Worm (Caenorhabditis elegans) whole organism, L4/young adult: ENCODE measurements around the gene Y53G8B.2.
A peak's percentile ranks its signal among the peaks of the same experiment; 100 is the strongest.

Source experiments
- W03F9.2 ChIP-seq: fragments of 150-350 bp; optimal IDR thresholded peaks from 2 replicates; lab custom pipeline; 2014; ENCODE audit warnings: missing biosample characterization, missing genetic modification characterization
- dao-5 ChIP-seq: sonication (generic microtip); optimal IDR thresholded peaks from 2 replicates; lab custom pipeline; 2016; ENCODE audit warnings: missing genotype, missing genetic modification characterization, moderate library complexity, missing compliant biosample characterization
- him-1 ChIP-seq: sonication (generic microtip); optimal IDR thresholded peaks from 2 replicates; lab custom pipeline; 2016; ENCODE audit warnings: missing genotype, missing genetic modification reagents, missing genetic modification characterization, missing compliant biosample characterization

Gene Y53G8B.2

DNA sequence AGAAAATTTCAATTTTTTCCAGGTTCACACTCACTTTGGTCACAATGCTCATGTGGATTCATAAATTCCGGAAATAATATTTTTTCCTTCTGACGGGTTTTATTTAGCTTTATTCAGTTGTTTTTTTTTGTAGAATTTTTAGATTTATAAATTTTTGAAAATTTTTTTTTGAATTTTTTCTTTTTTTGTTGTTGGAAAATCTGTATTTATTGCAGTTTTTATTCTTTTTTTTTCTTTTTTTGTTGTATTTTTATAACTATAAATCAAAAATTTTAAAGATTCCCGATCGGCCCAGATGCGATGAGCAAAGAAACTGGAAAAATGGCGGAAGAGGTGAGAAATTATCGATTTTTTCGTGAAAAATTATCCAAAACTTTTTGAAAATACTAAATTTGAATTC is 12.2 kb downstream of the Y53G8B.2 start, which contains the start of gene ccep-135:
ccep-135 (plus strand) TSS at position 301 of the 400 bp plus-strand sequence.
- TF ChIP-seq dao-5 (no peak), W03F9.2 (tag; lab: Kevin White, UChicago) (no peak), him-1 (no peak)

DNA sequence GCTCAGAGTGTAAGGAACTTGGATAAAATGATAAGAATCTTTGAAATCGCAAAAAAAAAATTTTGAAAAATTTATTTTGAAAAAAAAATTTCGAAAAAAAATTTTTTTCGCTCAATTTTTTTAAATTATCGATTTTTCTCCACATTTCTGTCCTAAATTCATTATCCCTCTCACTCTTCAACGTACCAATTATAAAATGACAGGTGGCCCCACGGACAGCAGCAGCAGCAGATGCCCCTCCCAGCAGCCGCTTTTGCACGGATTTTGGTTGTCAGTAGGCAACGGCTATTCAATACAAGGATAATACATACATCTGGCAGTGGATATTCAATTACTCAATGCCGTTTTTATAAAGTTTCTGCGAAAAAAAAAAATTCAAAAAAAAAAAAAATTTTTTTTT is 17.3 kb downstream of the Y53G8B.2 start, which contains the start of gene sft-1:
sft-1 (plus strand) TSS at position 201 of the 400 bp plus-strand sequence.
- TF ChIP-seq W03F9.2 (tag; lab: Kevin White, UChicago) (no peak), him-1 (no peak), dao-5 (no peak)

DNA sequence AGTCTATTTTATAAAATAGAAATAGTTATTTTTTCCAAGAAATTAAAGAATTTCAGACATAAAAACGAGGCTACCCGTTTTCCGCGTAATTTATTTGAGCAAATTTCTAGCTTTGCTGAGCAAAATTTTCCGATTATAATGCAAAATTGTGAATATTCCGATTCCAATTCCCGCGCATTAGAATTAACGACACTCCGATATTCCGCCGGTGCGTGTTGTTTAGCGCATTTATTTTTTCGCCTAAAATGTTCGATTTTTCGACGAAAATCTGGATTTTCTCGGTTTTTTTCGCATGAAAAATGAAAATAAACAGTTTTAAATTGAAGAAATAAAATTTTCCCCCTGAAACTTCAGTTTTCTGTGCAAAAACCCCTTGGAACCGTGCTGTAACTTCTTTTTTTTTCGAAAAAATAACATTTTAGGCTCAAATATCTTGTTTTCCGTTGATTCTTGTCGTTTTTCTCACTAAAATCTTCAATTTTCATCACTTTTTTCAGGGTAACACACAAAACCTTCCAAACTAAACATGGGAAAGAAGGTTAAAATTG is 33.7 kb downstream of the Y53G8B.2 start, which contains the start of gene H06I04.3:
H06I04.3 (plus strand) TSS at position 498 of the 548 bp plus-strand sequence.
- TF ChIP-seq W03F9.2 (tag; lab: Kevin White, UChicago) = no peak
- TF ChIP-seq dao-5 = no peak
- TF ChIP-seq him-1 = no peak

DNA sequence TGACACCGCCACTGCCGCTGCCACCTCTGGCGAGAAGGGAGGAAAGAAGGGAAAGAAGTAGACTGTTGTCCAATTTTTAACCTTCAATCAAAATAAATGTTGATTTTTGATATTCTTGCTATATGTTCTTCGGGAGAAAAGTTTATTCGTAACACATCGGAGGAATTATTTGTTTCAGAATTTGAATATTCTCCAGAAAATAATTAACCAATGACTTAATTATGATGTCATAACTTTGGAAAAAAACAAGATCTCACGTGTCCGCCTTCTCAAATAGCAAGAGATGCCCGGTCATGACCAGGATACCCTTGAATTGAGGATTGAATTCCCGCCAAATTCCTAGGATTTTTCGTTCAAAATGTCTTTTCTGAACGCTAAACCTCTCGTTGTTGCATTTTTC is 34.7 kb downstream of the Y53G8B.2 start:
- no peak for TF ChIP-seq dao-5
- no peak for TF ChIP-seq him-1
- no peak for TF ChIP-seq W03F9.2 (tag; lab: Kevin White, UChicago)

DNA sequence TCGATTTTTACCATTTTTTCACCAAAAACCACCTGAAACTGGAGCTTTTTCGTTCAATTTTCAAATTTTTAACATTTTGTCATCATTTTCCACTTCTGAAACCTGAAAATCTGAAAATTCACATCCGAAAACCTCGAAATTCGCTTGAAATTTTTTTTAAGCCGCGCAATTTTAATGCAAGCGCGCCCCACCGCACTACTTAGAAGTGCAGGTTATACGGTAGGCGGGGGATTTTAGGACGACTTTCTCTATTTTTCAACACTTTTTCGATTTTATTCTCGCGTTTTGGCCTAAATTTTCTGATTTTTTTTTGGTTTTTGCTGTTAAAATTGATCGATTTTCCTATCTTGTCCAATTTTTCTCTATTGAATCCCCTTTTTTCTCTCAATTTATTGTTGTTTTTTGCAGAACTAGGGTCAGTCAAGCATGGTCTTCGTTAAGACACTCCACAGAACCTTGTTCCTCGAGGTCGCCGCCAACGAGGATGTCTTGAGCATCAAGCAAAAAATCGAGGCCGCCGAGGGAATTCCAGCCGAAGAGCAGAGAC is 35.8 kb downstream of the Y53G8B.2 start, which contains the start of gene ubl-1:
ubl-1 (plus strand) TSS at position 402 of the 547 bp plus-strand sequence.
- TF ChIP-seq W03F9.2 (tag; lab: Kevin White, UChicago) = peak; percentile 87
- no peak for TF ChIP-seq dao-5
- TF ChIP-seq him-1 = peak; percentile 26

DNA sequence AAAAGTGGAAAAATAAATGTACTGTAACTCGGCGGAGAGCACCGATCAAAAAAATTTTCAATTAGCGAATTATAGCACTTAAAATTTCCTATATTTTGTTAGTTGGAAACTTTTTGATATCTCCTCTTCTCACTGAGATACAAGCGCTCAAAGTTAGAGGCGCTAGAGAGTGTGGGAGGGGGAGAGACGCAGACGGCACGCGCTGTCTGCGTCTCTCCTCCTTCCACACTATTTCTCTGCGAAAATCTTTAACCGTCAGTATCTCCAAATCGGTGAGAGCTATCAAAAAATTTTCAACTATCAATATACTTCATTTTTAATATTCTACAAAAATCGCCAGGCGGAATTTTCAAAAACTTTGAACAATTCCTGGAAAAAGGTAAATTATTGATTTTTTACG is 37.0 kb downstream of the Y53G8B.2 start:
- TF ChIP-seq dao-5 = no peak
- TF ChIP-seq him-1 = no peak
- TF ChIP-seq W03F9.2 (tag; lab: Kevin White, UChicago) = no peak

DNA sequence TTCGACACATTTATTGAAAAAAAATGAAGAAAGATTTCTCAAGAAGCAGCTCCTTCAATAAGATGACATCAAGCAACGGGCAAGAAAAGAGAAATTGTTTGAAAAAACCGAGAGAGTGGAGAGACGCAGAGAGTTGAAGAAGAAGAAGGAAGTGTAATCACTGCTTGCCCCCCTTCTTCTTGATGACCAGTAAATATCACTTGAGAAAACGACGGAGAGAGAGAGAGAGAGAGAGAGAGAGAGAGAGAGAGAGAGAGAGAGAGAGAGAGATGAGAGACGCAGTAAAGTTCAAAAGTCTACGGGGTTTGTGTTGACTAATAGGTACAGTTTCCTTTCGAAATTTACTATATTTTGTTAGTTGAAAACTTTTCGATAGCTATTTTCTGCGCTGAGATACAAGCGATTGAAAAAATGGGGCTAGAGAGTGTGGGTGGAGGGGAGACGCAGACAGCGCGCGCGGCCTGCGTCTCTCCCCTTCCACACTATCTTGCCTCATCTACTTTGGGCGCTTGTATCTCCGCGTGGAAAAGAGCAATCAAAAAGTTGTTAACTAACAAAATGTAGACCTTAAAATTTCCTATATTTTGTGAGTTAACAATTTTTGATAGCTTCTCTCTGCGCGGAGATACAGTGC is 37.8 kb downstream of the Y53G8B.2 start:
- TF ChIP-seq W03F9.2 (tag; lab: Kevin White, UChicago) (peak; percentile 47), dao-5 (no peak)

DNA sequence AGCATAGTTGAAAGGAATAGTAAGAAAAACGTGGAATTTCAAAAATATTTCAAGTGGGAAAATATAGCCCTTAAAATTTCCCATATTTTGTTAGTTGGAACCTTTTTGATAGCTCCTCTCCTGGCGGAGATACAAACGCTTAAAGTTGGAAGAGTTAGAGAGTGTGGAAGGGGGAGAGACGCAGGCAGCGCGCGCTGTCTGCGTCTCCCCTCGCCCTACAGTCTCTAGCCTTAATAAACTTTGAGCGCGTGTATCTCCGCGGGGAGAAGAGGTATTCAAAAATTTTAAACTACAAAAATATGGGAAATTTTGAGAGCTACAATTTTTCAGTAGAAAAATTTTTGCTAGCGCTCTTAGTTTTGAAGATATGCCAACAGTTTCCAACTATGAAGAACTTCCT is 39.2 kb downstream of the Y53G8B.2 start:
- TF ChIP-seq W03F9.2 (tag; lab: Kevin White, UChicago) (no peak), him-1 (no peak), dao-5 (no peak)

DNA sequence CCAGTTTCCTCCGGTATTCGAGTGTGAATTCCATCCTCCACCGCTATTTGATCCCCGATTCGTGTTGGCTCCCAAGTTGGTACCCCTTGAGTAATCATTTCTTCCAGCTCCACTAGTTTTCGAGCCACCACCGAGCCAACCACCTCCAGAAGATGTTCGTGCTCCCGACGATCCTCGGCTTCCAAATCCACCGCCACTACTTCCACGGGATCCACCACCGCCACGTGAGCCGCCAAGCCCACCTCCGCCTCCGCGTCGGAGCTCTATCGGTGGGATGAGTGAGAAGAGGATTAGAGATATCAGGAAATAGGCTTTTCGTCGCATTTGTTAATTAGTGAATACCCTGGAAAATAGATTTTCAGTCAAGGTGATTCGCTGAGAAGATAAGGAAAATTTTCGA is 39.8 kb downstream of the Y53G8B.2 start, which contains the start of gene H06I04.6:
H06I04.6 (minus strand) TSS at position 345 of the 400 bp plus-strand sequence.
- TF ChIP-seq W03F9.2 (tag; lab: Kevin White, UChicago) (no peak), dao-5 (no peak), him-1 (no peak)

DNA sequence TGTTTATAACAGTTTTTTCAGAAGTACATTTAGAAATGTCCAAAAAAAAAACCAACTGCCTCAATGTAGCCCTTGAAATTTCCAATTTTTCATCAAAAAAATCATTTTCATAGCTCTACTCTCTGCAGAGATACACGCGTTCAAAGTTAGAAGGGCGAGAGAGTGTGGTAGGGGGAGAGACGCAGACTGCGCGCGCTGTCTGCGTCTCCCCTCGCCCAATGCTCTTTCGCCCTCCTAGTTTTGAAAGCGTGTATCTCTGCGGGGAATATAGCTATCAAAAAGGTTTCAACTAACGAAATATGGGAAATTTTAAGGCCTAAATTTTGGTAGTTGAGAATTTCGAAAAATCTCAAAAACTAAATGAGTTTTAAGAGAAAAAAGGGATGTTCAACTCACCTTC is 40.2 kb downstream of the Y53G8B.2 start:
- TF ChIP-seq dao-5 = no peak
- TF ChIP-seq W03F9.2 (tag; lab: Kevin White, UChicago) = no peak
- no peak for TF ChIP-seq him-1

DNA sequence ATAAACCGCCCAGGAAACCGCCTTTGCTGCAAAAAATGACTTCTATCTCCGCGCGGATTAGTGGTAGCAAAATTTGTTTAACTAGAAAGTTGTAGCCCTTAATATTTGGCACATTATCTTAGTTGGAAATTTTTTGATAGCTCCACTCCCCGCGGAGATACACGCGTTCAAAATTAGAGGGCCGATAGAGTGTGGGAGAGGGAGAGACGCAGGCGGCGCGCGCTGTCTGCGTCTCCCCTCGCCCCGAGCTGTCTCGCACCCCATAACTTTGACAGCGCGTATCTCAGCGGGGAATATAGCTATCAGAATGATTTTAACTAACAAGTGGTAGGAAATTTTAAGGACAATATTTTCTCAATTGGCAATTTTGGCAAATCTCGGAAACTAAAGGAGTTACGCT is 40.7 kb downstream of the Y53G8B.2 start:
- TF ChIP-seq him-1 (no peak), dao-5 (no peak), W03F9.2 (tag; lab: Kevin White, UChicago) (no peak)

DNA sequence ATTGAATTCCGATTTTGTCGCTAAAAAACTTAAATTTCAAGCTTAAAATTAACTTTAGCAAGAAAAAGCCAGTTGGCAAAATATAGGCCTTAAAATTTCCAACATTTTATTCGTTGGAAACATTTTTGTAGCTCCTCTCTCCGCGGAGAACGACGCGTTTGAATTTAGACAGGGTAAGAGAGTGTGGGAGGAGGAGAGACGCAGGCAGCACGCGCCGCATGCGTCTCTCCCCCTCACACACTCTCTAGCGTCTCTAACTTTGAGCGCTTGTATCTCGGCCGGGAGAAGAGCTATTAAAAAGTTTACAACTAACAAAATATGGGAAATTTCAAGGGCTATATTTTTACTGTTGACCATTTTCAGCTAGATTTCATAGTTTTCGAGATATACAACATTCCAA is 42.5 kb downstream of the Y53G8B.2 start:
- TF ChIP-seq W03F9.2 (tag; lab: Kevin White, UChicago) = no peak
- no peak for TF ChIP-seq him-1

DNA sequence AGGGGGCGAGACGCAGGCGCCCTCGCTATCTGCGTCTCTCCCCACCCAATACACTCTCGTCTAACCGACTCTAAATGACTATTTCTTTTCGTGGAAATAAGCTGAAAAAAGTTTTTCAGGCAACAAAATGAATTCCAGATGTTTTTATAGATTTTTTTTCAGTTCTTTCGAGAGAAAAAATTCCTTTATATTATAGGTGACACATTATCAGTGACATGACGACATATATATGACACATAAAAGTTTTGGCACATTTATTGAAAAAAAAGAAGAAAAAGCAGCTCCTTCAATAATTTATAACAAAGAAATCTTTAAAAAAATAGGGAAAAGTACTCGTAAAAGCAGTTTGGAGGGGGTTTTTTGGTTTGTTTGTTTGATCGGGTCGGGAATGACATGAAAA is 43.5 kb downstream of the Y53G8B.2 start, which contains the start of gene fipr-29:
fipr-29 (minus strand) TSS at position 101 of the 400 bp plus-strand sequence.
- TF ChIP-seq W03F9.2 (tag; lab: Kevin White, UChicago) (no peak), him-1 (no peak), dao-5 (no peak)

DNA sequence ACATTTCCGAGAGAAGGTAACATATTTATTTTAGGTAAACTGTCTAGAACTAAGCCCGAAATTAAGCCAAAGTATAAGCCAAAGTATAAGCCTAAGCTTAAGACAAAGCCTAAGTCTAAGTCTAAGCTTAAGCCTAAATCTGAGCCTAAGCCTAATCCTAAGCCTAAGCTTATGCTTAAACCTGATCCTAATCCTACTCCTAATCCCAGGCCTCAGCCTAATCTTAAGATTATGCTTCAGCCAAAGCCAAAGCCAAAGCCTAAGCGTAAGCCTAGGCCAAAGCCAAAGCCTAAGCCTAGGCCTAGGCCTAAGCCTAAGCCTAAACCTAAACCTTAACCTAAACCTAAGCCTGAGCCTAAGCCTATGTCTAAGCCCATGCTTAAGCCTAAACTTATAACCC is 47.9 kb downstream of the Y53G8B.2 start:
- TF ChIP-seq W03F9.2 (tag; lab: Kevin White, UChicago) (no peak), dao-5 (no peak), him-1 (no peak)
